Fruit fly (Drosophila melanogaster) whole organism: ENCODE results near the gene Mnn1.

Experiments
- CG8478 ChIP-seq: fragments of >200 bp; optimal IDR thresholded peaks from 2 replicates; lab custom pipeline; 2018; ENCODE audit warnings: inconsistent platforms
- Dll ChIP-seq: fragments of >200 bp; optimal IDR thresholded peaks from 2 replicates; lab custom pipeline; 2017
- EcR ChIP-seq, 2 experiments: fragments of >200 bp; optimal IDR thresholded peaks; 2 replicates each; lab custom pipeline; 2017; ENCODE audit warnings: missing biosample characterization in 2 of 2, missing genetic modification characterization in 2 of 2, missing genetic modification reagents in 2 of 2
- psq ChIP-seq: fragments of >200 bp; optimal IDR thresholded peaks from 2 replicates; lab custom pipeline; 2017

dm6 chr2L:7056189-7056926, at the start of gene Mnn1:
- no peak for TF ChIP-seq Dll (lab: Kevin White, UChicago)
- no peak for TF ChIP-seq EcR (GFP tag; optimal IDR thresholded peaks at IDR 0.05; lab: Kevin White, UChicago)
- TF ChIP-seq CG8478, result no peak
- no peak for TF ChIP-seq psq (lab: Kevin White, UChicago)
